Worm (Caenorhabditis elegans): ENCODE results near the gene gei-1.

Gene gei-1

ce11 chrIII:3344573-3344972, at the start of gene gei-1:
Gene gei-1 (plus strand): TSS chrIII:3344873.
- no peak for TF ChIP-seq dao-5 (tag; optimal IDR thresholded peaks at IDR 0.05)

- TF ChIP-seq him-1 (tag; optimal IDR thresholded peaks at IDR 0.05), result no peak
- no peak for TF ChIP-seq W03F9.2 (tag; optimal IDR thresholded peaks at IDR 0.05)
- no peak for TF ChIP-seq dao-5 (tag; optimal IDR thresholded peaks at IDR 0.05)
These were observed 47.5 kb upstream of the gei-1 start, which contains the start of gene Y53G8AR.5 for ce11 chrIII:3297151-3297550. Gene Y53G8AR.5 (plus strand): TSS chrIII:3297451.

- no peak for TF ChIP-seq him-1 (tag; optimal IDR thresholded peaks at IDR 0.05)
- no peak for TF ChIP-seq dao-5 (tag; optimal IDR thresholded peaks at IDR 0.05)
- no peak for TF ChIP-seq W03F9.2 (tag; optimal IDR thresholded peaks at IDR 0.05)
These were observed 40.1 kb upstream of the gei-1 start for ce11 chrIII:3304554-3304953.

- TF ChIP-seq W03F9.2 (tag; optimal IDR thresholded peaks at IDR 0.05) (no peak), dao-5 (tag; optimal IDR thresholded peaks at IDR 0.05) (no peak), him-1 (tag; optimal IDR thresholded peaks at IDR 0.05) (no peak)
These were observed 38.4 kb upstream of the gei-1 start for ce11 chrIII:3306322-3306721.

- no peak for TF ChIP-seq dao-5 (tag; optimal IDR thresholded peaks at IDR 0.05)
- no peak for TF ChIP-seq him-1 (tag; optimal IDR thresholded peaks at IDR 0.05)
- no peak for TF ChIP-seq W03F9.2 (tag; optimal IDR thresholded peaks at IDR 0.05)
These were observed 37.3 kb upstream of the gei-1 start for ce11 chrIII:3307379-3307778.

- no peak for TF ChIP-seq him-1 (tag; optimal IDR thresholded peaks at IDR 0.05)
- TF ChIP-seq dao-5 (tag; optimal IDR thresholded peaks at IDR 0.05), result no peak
- TF ChIP-seq W03F9.2 (tag; optimal IDR thresholded peaks at IDR 0.05), result no peak
These were observed 35.7 kb upstream of the gei-1 start for ce11 chrIII:3308940-3309339.

- TF ChIP-seq him-1 (tag; optimal IDR thresholded peaks at IDR 0.05) (no peak), W03F9.2 (tag; optimal IDR thresholded peaks at IDR 0.05) (no peak), dao-5 (tag; optimal IDR thresholded peaks at IDR 0.05) (no peak)
These were observed 35.0 kb upstream of the gei-1 start for ce11 chrIII:3309700-3310099.

- TF ChIP-seq W03F9.2 (tag; optimal IDR thresholded peaks at IDR 0.05) (no peak), him-1 (tag; optimal IDR thresholded peaks at IDR 0.05) (no peak), dao-5 (tag; optimal IDR thresholded peaks at IDR 0.05) (no peak)
These were observed 33.6 kb upstream of the gei-1 start, which contains the start of gene ral-1 for ce11 chrIII:3310876-3311597. Gene ral-1 (plus strand): TSS chrIII:3311310.

ce11 chrIII:3311607-3312006, 33.1 kb upstream of the gei-1 start:
- TF ChIP-seq W03F9.2 (tag; optimal IDR thresholded peaks at IDR 0.05) (no peak), dao-5 (tag; optimal IDR thresholded peaks at IDR 0.05) (no peak), him-1 (tag; optimal IDR thresholded peaks at IDR 0.05) (no peak)

ce11 chrIII:3312111-3312510, 32.6 kb upstream of the gei-1 start:
- no peak for TF ChIP-seq W03F9.2 (tag; optimal IDR thresholded peaks at IDR 0.05)
- TF ChIP-seq him-1 (tag; optimal IDR thresholded peaks at IDR 0.05), result no peak
- TF ChIP-seq dao-5 (tag; optimal IDR thresholded peaks at IDR 0.05), result no peak

- no peak for TF ChIP-seq W03F9.2 (tag; optimal IDR thresholded peaks at IDR 0.05)
- TF ChIP-seq dao-5 (tag; optimal IDR thresholded peaks at IDR 0.05), result no peak
- TF ChIP-seq him-1 (tag; optimal IDR thresholded peaks at IDR 0.05), result no peak
These were observed 26.8 kb upstream of the gei-1 start for ce11 chrIII:3317887-3318286.

ce11 chrIII:3321145-3321544, 23.5 kb upstream of the gei-1 start, which contains the start of gene Y53G8AR.9:
Gene Y53G8AR.9 (minus strand): TSS chrIII:3321245.
- no peak for TF ChIP-seq W03F9.2 (tag; optimal IDR thresholded peaks at IDR 0.05)

- TF ChIP-seq W03F9.2 (tag; optimal IDR thresholded peaks at IDR 0.05) (no peak), dao-5 (tag; optimal IDR thresholded peaks at IDR 0.05) (no peak), him-1 (tag; optimal IDR thresholded peaks at IDR 0.05) (no peak)
These were observed 22.2 kb upstream of the gei-1 start, which contains the start of gene phf-15 for ce11 chrIII:3322317-3323010. Gene phf-15 (plus strand): TSS chrIII:3322853.

ce11 chrIII:3323906-3324305, 20.8 kb upstream of the gei-1 start:
- TF ChIP-seq him-1 (tag; optimal IDR thresholded peaks at IDR 0.05) (no peak), W03F9.2 (tag; optimal IDR thresholded peaks at IDR 0.05) (peak; percentile 24)

- no peak for TF ChIP-seq dao-5 (tag; optimal IDR thresholded peaks at IDR 0.05)
- no peak for TF ChIP-seq W03F9.2 (tag; optimal IDR thresholded peaks at IDR 0.05)
- TF ChIP-seq him-1 (tag; optimal IDR thresholded peaks at IDR 0.05), result no peak
These were observed 15.2 kb upstream of the gei-1 start for ce11 chrIII:3329467-3329866.
